Fruit fly (Drosophila melanogaster) whole organism, embryonic: Measurements from ENCODE around the gene Ptp4E.

Experiments
- Abd-B ChIP-seq: fragments of 200-800 bp; sonication (Bioruptor generic); optimal IDR thresholded peaks from 2 replicates; lab custom pipeline; 2018; ENCODE audit warnings: missing biosample characterization, mild to moderate bottlenecking, missing genetic modification characterization, moderate library complexity
- Bteb2 ChIP-seq: fragments of 200-800 bp; sonication (Bioruptor generic); optimal IDR thresholded peaks from 2 replicates; lab custom pipeline; 2016; ENCODE audit warnings: missing biosample characterization, missing genetic modification characterization
- CG10543 ChIP-seq: fragments of 200-800 bp; sonication (Bioruptor generic); optimal IDR thresholded peaks from 3 replicates; lab custom pipeline; 2017; ENCODE audit warnings: missing biosample characterization, mild to moderate bottlenecking, missing genetic modification characterization, moderate library complexity
- CG12155 ChIP-seq: fragments of 200-800 bp; sonication (Bioruptor generic); optimal IDR thresholded peaks from 3 replicates; lab custom pipeline; 2016; ENCODE audit warnings: missing biosample characterization, missing genetic modification characterization
- CG16779 ChIP-seq: fragments of 200-800 bp; sonication (Bioruptor generic); IDR thresholded peaks from 2 replicates; pipeline ENCODE4 v1.3.6; 2022; ENCODE audit warnings: missing biosample characterization, missing genetic modification characterization
- CG16813 ChIP-seq: fragments of 200-800 bp; sonication (Bioruptor generic); IDR thresholded peaks from 3 replicates; pipeline ENCODE4 v1.3.6; 2022; ENCODE audit warnings: missing biosample characterization, missing genetic modification characterization; ENCODE audit not compliant: partially characterized antibody
- CG17328 ChIP-seq: fragments of 200-800 bp; sonication (Bioruptor generic); IDR thresholded peaks from 2 replicates; pipeline ENCODE4 v1.3.6; 2022; ENCODE audit warnings: missing biosample characterization, missing genetic modification characterization
- CG30431 ChIP-seq: fragments of 200-800 bp; sonication (Bioruptor generic); optimal IDR thresholded peaks from 2 replicates; lab custom pipeline; 2017; ENCODE audit warnings: missing biosample characterization, missing genetic modification characterization
- CG3847 ChIP-seq: fragments of 200-800 bp; sonication (Bioruptor generic); IDR thresholded peaks from 2 replicates; pipeline ENCODE4 v1.3.6; 2022; ENCODE audit warnings: missing biosample characterization, missing genetic modification characterization
- CG4328 ChIP-seq: fragments of 200-800 bp; sonication (Bioruptor generic); optimal IDR thresholded peaks from 3 replicates; lab custom pipeline; 2017; ENCODE audit warnings: missing biosample characterization, missing genetic modification reagents, missing genetic modification characterization
- CG5245 ChIP-seq: fragments of 200-800 bp; sonication (Bioruptor generic); optimal IDR thresholded peaks from 3 replicates; lab custom pipeline; 2016; ENCODE audit warnings: missing biosample characterization, missing genetic modification characterization
- CG6765 ChIP-seq: fragments of 200-800 bp; sonication (Bioruptor generic); optimal IDR thresholded peaks from 3 replicates; lab custom pipeline; 2017; ENCODE audit warnings: missing biosample characterization, mild to moderate bottlenecking, missing genetic modification characterization
- ERR ChIP-seq: fragments of 200-800 bp; sonication (Bioruptor generic); optimal IDR thresholded peaks from 2 replicates; lab custom pipeline; 2016; ENCODE audit warnings: missing biosample characterization, missing genetic modification characterization
- Hr39 ChIP-seq: fragments of >200 bp; optimal IDR thresholded peaks from 2 replicates; lab custom pipeline; 2017
- Kr ChIP-seq: fragments of 200-800 bp; sonication (Bioruptor generic); optimal IDR thresholded peaks from 2 replicates; lab custom pipeline; 2017; ENCODE audit warnings: missing biosample characterization, mild to moderate bottlenecking, missing genetic modification characterization
- MESR4 ChIP-seq: fragments of 200-800 bp; sonication (Bioruptor generic); optimal IDR thresholded peaks from 2 replicates; lab custom pipeline; 2018; ENCODE audit warnings: missing biosample characterization, mild to moderate bottlenecking, missing genetic modification characterization, moderate library complexity
- Mrtf ChIP-seq: fragments of 200-800 bp; sonication (Bioruptor generic); IDR thresholded peaks from 3 replicates; pipeline ENCODE4 v1.3.6; 2022; ENCODE audit warnings: missing biosample characterization, missing genetic modification characterization
- NK7.1 ChIP-seq: fragments of 200-800 bp; sonication (Bioruptor generic); optimal IDR thresholded peaks from 3 replicates; lab custom pipeline; 2016; ENCODE audit warnings: missing biosample characterization, missing genetic modification characterization
- Nf-YB ChIP-seq: fragments of 200-800 bp; sonication (Bioruptor generic); optimal IDR thresholded peaks from 3 replicates; lab custom pipeline; 2019; ENCODE audit warnings: missing biosample characterization, mild to moderate bottlenecking, missing genetic modification characterization, moderate library complexity
- Oli ChIP-seq: fragments of 200-800 bp; sonication (Bioruptor generic); optimal IDR thresholded peaks from 2 replicates; lab custom pipeline; 2018; ENCODE audit warnings: missing biosample characterization, mild to moderate bottlenecking, missing genetic modification characterization, moderate library complexity
- Optix ChIP-seq: fragments of 200-800 bp; sonication (Bioruptor generic); IDR thresholded peaks from 3 replicates; pipeline ENCODE4 v1.3.6; 2022; ENCODE audit warnings: missing biosample characterization, missing genetic modification characterization
- Rfx ChIP-seq: fragments of 200-800 bp; sonication (Bioruptor generic); IDR thresholded peaks from 2 replicates; pipeline ENCODE4 v1.3.6; 2022; ENCODE audit warnings: missing biosample characterization, missing genetic modification characterization
- Sox100B ChIP-seq: fragments of 200-800 bp; sonication (Bioruptor generic); optimal IDR thresholded peaks from 3 replicates; lab custom pipeline; 2018; ENCODE audit warnings: missing biosample characterization, mild to moderate bottlenecking, missing genetic modification characterization
- Sry-β ChIP-seq: fragments of 200-800 bp; sonication (Bioruptor generic); optimal IDR thresholded peaks from 2 replicates; lab custom pipeline; 2018; ENCODE audit warnings: missing biosample characterization, mild to moderate bottlenecking, missing genetic modification characterization, moderate library complexity
- Sry-δ ChIP-seq: fragments of 200-800 bp; sonication (Bioruptor generic); optimal IDR thresholded peaks from 2 replicates; lab custom pipeline; 2016; ENCODE audit warnings: missing biosample characterization, missing genetic modification characterization
- Stat92E ChIP-seq, 3 experiments: fragments of >200 bp in 2 of 3; fragments of 200-800 bp in 1 of 3; sonication (Bioruptor generic) in 1 of 3; optimal IDR thresholded peaks; 2 replicates each; lab custom pipeline; 2017 to 2019; ENCODE audit warnings: missing biosample characterization in 3 of 3, missing genetic modification characterization in 3 of 3, mild to moderate bottlenecking in 1 of 3, moderate library complexity in 1 of 3
- al ChIP-seq: fragments of 200-800 bp; sonication (Bioruptor generic); IDR thresholded peaks from 2 replicates; pipeline ENCODE4 v1.3.6; 2022; ENCODE audit warnings: missing biosample characterization, missing genetic modification characterization
- bcd ChIP-seq: fragments of 200-800 bp; sonication (Bioruptor generic); optimal IDR thresholded peaks from 2 replicates; lab custom pipeline; 2017; ENCODE audit warnings: missing biosample characterization, mild to moderate bottlenecking, missing genetic modification characterization
- btn ChIP-seq: fragments of 200-800 bp; sonication (Bioruptor generic); optimal IDR thresholded peaks from 2 replicates; lab custom pipeline; 2016; ENCODE audit warnings: missing biosample characterization, missing genetic modification characterization
- crol ChIP-seq: fragments of 200-800 bp; sonication (Bioruptor generic); IDR thresholded peaks from 2 replicates; pipeline ENCODE4 v1.3.6; 2022; ENCODE audit warnings: missing biosample characterization, missing genetic modification characterization
- crp ChIP-seq, 2 experiments: fragments of 200-800 bp; sonication (Bioruptor generic); optimal IDR thresholded peaks; 2 replicates in 1 of 2; 3 replicates in 1 of 2; lab custom pipeline; 2017; ENCODE audit warnings: missing biosample characterization in 2 of 2, missing genetic modification characterization in 2 of 2, mild to moderate bottlenecking in 1 of 2, moderate library complexity in 1 of 2
- dmrt11E ChIP-seq: fragments of 200-800 bp; sonication (Bioruptor generic); optimal IDR thresholded peaks from 3 replicates; lab custom pipeline; 2018; ENCODE audit warnings: missing biosample characterization, mild to moderate bottlenecking, missing genetic modification characterization, moderate library complexity
- dysf ChIP-seq: fragments of 200-800 bp; sonication (Bioruptor generic); IDR thresholded peaks from 3 replicates; pipeline ENCODE4 v1.3.6; 2022; ENCODE audit warnings: missing biosample characterization, missing genetic modification characterization
- fd96Cb ChIP-seq: fragments of 200-800 bp; sonication (Bioruptor generic); optimal IDR thresholded peaks from 2 replicates; lab custom pipeline; 2018; ENCODE audit warnings: missing biosample characterization, mild to moderate bottlenecking, missing genetic modification characterization, moderate library complexity
- her ChIP-seq: fragments of 200-800 bp; sonication (Bioruptor generic); optimal IDR thresholded peaks from 2 replicates; lab custom pipeline; 2016; ENCODE audit warnings: missing biosample characterization, missing genetic modification characterization
- inv ChIP-seq: fragments of 200-800 bp; sonication (Bioruptor generic); IDR thresholded peaks from 2 replicates; pipeline ENCODE4 v1.3.6; 2022; ENCODE audit warnings: missing biosample characterization, missing genetic modification characterization; ENCODE audit not compliant: partially characterized antibody
- lbe ChIP-seq: fragments of 200-800 bp; sonication (Bioruptor generic); optimal IDR thresholded peaks from 2 replicates; lab custom pipeline; 2016; ENCODE audit warnings: missing biosample characterization, mild to moderate bottlenecking, missing genetic modification characterization
- mirr ChIP-seq: fragments of 200-800 bp; sonication (Bioruptor generic); optimal IDR thresholded peaks from 3 replicates; lab custom pipeline; 2018; ENCODE audit warnings: missing biosample characterization, mild to moderate bottlenecking, missing genetic modification characterization
- pzg ChIP-seq: fragments of 200-800 bp; sonication (Bioruptor generic); optimal IDR thresholded peaks from 3 replicates; lab custom pipeline; 2018; ENCODE audit warnings: missing biosample characterization, mild to moderate bottlenecking, missing genetic modification characterization, moderate library complexity
- ranshi ChIP-seq: fragments of 200-800 bp; sonication (Bioruptor generic); IDR thresholded peaks from 2 replicates; pipeline ENCODE4 v1.3.6; 2022; ENCODE audit warnings: missing biosample characterization, missing genetic modification characterization
- sc ChIP-seq, 3 experiments: fragments of >200 bp in 2 of 3; fragments of 200-800 bp in 1 of 3; sonication (Bioruptor generic) in 1 of 3; optimal IDR thresholded peaks; 2 replicates in 2 of 3; 3 replicates in 1 of 3; lab custom pipeline; 2017; ENCODE audit warnings: mild to moderate bottlenecking in 1 of 3, missing biosample characterization in 1 of 3, missing genetic modification characterization in 1 of 3, missing genetic modification reagents in 1 of 3
- so ChIP-seq: fragments of 200-800 bp; sonication (Bioruptor generic); IDR thresholded peaks from 3 replicates; pipeline ENCODE4 v1.3.6; 2022; ENCODE audit warnings: missing biosample characterization, missing genetic modification characterization
- sqz ChIP-seq: fragments of 200-800 bp; sonication (Bioruptor generic); optimal IDR thresholded peaks from 3 replicates; lab custom pipeline; 2018; ENCODE audit warnings: missing biosample characterization, mild to moderate bottlenecking, missing genetic modification characterization
- sug ChIP-seq: fragments of 200-800 bp; optimal IDR thresholded peaks from 2 replicates; lab custom pipeline; 2019; ENCODE audit warnings: missing biosample characterization, mild to moderate bottlenecking, missing genetic modification characterization, moderate library complexity
- tna ChIP-seq: fragments of 200-800 bp; sonication (Bioruptor generic); IDR thresholded peaks from 2 replicates; pipeline ENCODE4 v1.3.6; 2022; ENCODE audit warnings: missing biosample characterization, missing genetic modification characterization; ENCODE audit not compliant: partially characterized antibody
- vfl ChIP-seq: fragments of 200-800 bp; sonication (Bioruptor generic); optimal IDR thresholded peaks from 2 replicates; lab custom pipeline; 2016; ENCODE audit warnings: missing biosample characterization, missing genetic modification characterization
- vnd ChIP-seq: fragments of 200-800 bp; sonication (Bioruptor generic); IDR thresholded peaks from 3 replicates; pipeline ENCODE4 v1.3.6; 2022; ENCODE audit warnings: missing biosample characterization, missing genetic modification characterization; ENCODE audit not compliant: partially characterized antibody
- zen ChIP-seq: fragments of 200-800 bp; sonication (Bioruptor generic); optimal IDR thresholded peaks from 3 replicates; lab custom pipeline; 2018; ENCODE audit warnings: missing biosample characterization, mild to moderate bottlenecking, missing genetic modification characterization, moderate library complexity

The Ptp4E gene

DNA sequence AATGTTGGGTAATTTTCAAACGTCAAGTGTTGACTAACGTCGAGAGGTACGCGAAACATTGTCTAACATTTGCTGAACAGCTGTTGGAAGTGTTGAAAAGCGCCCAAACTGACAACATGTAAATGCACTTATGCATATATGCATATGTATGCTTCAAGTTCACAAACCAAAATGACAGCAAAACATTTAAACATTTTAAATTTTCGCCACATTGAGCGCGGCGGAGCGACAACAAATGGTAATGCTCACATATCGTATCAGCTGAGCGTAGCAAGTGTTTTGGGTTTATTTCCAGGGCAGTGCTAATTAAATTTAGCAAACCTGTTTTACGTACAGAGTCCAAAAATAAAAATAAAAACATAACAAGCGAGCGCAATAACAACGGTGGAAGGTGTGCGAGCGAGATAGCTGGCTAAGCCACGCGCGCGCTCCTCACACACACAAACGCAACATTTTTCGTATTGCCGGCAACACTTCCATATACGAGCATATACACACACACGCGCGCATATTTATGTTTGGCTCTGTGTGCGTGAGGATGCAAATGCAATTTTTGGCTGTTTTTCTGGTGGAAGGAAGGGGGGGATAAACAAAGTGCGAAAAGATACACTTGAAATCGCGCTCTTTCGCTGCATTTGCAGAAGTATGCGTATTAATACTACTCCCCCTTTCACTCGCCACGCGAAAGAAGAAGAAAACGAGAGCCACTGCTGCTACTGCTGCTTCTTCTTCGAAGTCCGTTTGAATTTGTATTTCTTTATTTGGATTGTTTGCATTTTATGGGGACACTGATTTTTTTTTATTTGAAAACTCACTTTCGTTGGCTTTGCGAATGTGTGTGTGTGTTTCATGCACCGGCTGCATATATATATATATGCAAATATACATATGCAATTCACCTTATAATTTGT is 8.6 kb upstream of the Ptp4E start (continued):
- TF ChIP-seq Abd-B (GFP tag; lab: Kevin White, UChicago) (no peak), fd96Cb (peak; percentile 0), Kr (GFP tag; lab: Kevin White, UChicago) (no peak), Oli (tag; lab: Kevin White, UChicago) (no peak), so (no peak), lbe (peak; percentile 68), vnd (GFP tag; lab: Robert Waterston, UW) (no peak), Stat92E (GFP tag; optimal IDR thresholded peaks at IDR 0.05; lab: Kevin White, UChicago) (no peak), her (GFP tag; lab: Kevin White, UChicago) (peak; percentile 49), CG30431 (GFP tag; lab: Kevin White, UChicago) (no peak), Sry-δ (GFP tag; lab: Kevin White, UChicago) (peak; percentile 25), CG4328 (GFP tag; lab: Kevin White, UChicago) (peak; percentile 22), Sox100B (GFP tag; lab: Kevin White, UChicago) (no peak), dmrt11E (tag; lab: Kevin White, UChicago) (peak; percentile 36), tna (GFP tag; lab: Robert Waterston, UW) (no peak), bcd (GFP tag; lab: Kevin White, UChicago) (no peak), CG16813 (GFP tag; lab: Robert Waterston, UW) (no peak), Optix (GFP tag; lab: Robert Waterston, UW) (no peak), inv (GFP tag; lab: Robert Waterston, UW) (no peak), al (no peak), dysf (GFP tag; lab: Robert Waterston, UW) (no peak), CG17328 (GFP tag; lab: Robert Waterston, UW) (no peak), CG3847 (GFP tag; lab: Robert Waterston, UW) (no peak), Bteb2 (peak; percentile 30), ranshi (GFP tag; lab: Robert Waterston, UW) (no peak), Hr39 (no peak), MESR4 (GFP tag; lab: Kevin White, UChicago) (peak; percentile 22), sc (optimal IDR thresholded peaks at IDR 0.05; lab: Kevin White, UChicago) (no peak), sc (GFP tag; optimal IDR thresholded peaks at IDR 0.05; lab: Kevin White, UChicago) (no peak), crp (GFP tag; optimal IDR thresholded peaks at IDR 0.05; lab: Kevin White, UChicago) (peak; percentile 47 to 87), CG16779 (GFP tag; lab: Robert Waterston, UW) (no peak), CG10543 (peak; percentile 15), crol (GFP tag; lab: Robert Waterston, UW) (no peak), CG5245 (peak; percentile 31), Sry-β (no peak), NK7.1 (GFP tag; lab: Kevin White, UChicago) (no peak), mirr (GFP tag; lab: Kevin White, UChicago) (no peak), pzg (GFP tag; lab: Kevin White, UChicago) (peak; percentile 41), sug (tag; lab: Kevin White, UChicago) (peak; percentile 9), Mrtf (no peak), zen (tag; lab: Kevin White, UChicago) (peak; percentile 17), Rfx (GFP tag; lab: Robert Waterston, UW) (no peak), CG6765 (GFP tag; lab: Kevin White, UChicago) (peak; percentile 14), sqz (GFP tag; lab: Kevin White, UChicago) (peak; percentile 7), Nf-YB (GFP tag; lab: Kevin White, UChicago) (no peak), CG12155 (peak; percentile 16), vfl (GFP tag; lab: Kevin White, UChicago) (no peak), btn (GFP tag; lab: Kevin White, UChicago) (peak; percentile 1), ERR (peak; percentile 9)
